Worm (Caenorhabditis elegans): ENCODE data around the gene F56H9.9.

Gene F56H9.9

DNA sequence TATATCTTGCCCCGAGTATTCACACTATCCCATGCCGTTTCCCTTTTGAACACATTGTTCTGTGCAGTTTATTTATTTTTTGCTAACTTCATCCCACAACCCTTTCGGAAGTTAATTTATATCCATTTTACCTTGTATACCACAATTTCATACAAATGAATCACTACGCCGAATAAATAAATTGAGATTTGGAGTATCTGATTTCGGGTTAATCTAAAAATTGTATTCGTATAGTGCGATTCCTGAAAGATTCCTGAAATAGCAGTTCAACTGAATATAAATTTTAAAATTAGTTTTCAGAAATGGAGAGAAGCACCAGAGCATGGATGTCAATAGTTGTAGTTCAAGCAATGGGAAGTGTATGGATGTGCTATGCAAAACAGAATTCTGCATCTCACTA lies 17.2 kb downstream of the F56H9.9 start, which contains the start of gene erg-28:
Gene erg-28, plus strand, starts transcription at position 301 of the 400 bp plus-strand sequence.
- no peak for TF ChIP-seq mdl-1 (tag; optimal IDR thresholded peaks at IDR 0.05)
- no peak for TF ChIP-seq dmd-4 (tag; optimal IDR thresholded peaks at IDR 0.05)
- no peak for TF ChIP-seq gmeb-1 (tag; optimal IDR thresholded peaks at IDR 0.05)
- no peak for TF ChIP-seq lin-11 (tag; optimal IDR thresholded peaks at IDR 0.05)
- no peak for TF ChIP-seq nhr-129 (tag; optimal IDR thresholded peaks at IDR 0.05)
- TF ChIP-seq nhr-237 (tag; optimal IDR thresholded peaks at IDR 0.05), result no peak
- no peak for TF ChIP-seq nhr-77 (tag; optimal IDR thresholded peaks at IDR 0.05)
- TF ChIP-seq ZK546.5 (tag; optimal IDR thresholded peaks at IDR 0.05), result no peak
- no peak for TF ChIP-seq zag-1 (tag; optimal IDR thresholded peaks at IDR 0.05)
- no peak for TF ChIP-seq unc-55 (GFP tag; optimal IDR thresholded peaks at IDR 0.05)
- TF ChIP-seq unc-39 (tag; optimal IDR thresholded peaks at IDR 0.05), result no peak
- no peak for TF ChIP-seq ama-1 (optimal IDR thresholded peaks at IDR 0.05)
- no peak for TF ChIP-seq crh-2 (tag; optimal IDR thresholded peaks at IDR 0.05)
- TF ChIP-seq elt-1 (tag; optimal IDR thresholded peaks at IDR 0.05), result no peak
- no peak for TF ChIP-seq skn-1 (tag; optimal IDR thresholded peaks at IDR 0.05)
- no peak for TF ChIP-seq peb-1 (tag; optimal IDR thresholded peaks at IDR 0.05)
- TF ChIP-seq sem-4 (tag; optimal IDR thresholded peaks at IDR 0.05), result no peak
- TF ChIP-seq lsy-2 (tag; optimal IDR thresholded peaks at IDR 0.05), result no peak

DNA sequence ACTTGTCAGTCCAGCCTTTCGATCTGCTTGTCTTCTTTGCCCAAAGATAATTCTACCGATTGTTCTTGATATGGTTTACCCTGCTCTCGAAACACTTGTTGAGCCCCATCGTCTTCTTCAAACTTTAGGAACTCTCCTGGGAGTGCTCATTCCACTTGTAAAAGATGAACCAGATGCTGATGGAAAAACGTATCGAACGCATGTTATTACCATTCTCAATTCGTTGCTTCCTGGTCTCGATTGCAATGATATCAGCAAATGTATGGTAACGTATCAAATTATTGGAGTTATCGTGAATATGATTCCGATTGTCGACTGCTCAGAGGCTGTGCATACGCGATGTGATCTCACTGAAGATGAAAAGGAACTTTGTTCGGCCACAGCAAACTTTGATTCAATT lies 22.4 kb downstream of the F56H9.9 start:
- TF ChIP-seq lsy-2 (tag; optimal IDR thresholded peaks at IDR 0.05) (no peak), sma-9 (GFP tag; optimal IDR thresholded peaks at IDR 0.05) (no peak), sma-9 (tag; optimal IDR thresholded peaks at IDR 0.05) (no peak), egl-27 (tag; optimal IDR thresholded peaks at IDR 0.05) (no peak), R02D3.7 (tag; optimal IDR thresholded peaks at IDR 0.05) (no peak), snpc-4 (tag; optimal IDR thresholded peaks at IDR 0.05) (no peak), ceh-16 (tag; optimal IDR thresholded peaks at IDR 0.05) (no peak), ZK546.5 (tag; optimal IDR thresholded peaks at IDR 0.05) (no peak), nhr-23 (tag; optimal IDR thresholded peaks at IDR 0.05) (no peak)

DNA sequence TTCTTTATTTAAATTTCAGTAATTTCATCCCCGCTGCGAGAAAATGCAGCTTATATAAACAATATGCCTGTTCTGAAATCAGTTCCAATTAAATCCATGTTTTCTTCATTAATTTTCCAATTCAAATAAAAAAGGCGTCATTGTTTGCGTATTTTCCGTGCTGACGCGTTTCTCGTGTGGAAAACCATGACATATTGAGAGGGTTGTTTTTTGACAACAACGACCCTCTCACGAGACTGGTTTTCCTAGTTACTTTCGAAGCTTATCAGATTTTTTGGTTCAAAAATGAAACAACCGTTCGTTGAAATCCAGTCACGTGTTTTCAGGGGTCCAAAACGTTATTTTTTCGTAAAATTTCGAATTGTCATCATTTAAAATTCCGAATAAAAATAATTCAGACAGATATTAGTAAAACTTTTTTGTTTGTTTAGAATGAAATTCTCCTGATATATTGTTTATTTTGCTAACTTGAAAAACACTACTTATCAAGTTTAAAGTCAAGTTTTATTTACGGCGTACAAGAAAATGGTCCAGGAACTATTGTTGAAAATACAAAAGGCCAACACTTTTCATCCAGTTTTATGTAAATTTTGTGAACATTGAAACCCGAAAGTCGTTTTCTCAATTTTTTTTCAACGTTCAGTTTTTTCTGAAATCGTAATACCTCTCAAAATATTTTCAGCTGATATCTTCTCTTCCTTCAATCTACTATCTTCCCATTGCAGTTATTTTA lies 24.6 kb downstream of the F56H9.9 start, which contains the start of gene C14C10.5:
Gene C14C10.5, plus strand, starts transcription at position 683 of the 733 bp plus-strand sequence.
- TF ChIP-seq aly-2 (tag; optimal IDR thresholded peaks at IDR 0.05), result no peak
- no peak for TF ChIP-seq mab-5 (tag; optimal IDR thresholded peaks at IDR 0.05)
- no peak for TF ChIP-seq sma-3 (GFP tag; optimal IDR thresholded peaks at IDR 0.05)
- no peak for TF ChIP-seq unc-55 (GFP tag; optimal IDR thresholded peaks at IDR 0.05)
- TF ChIP-seq nhr-23 (tag; optimal IDR thresholded peaks at IDR 0.05), result no peak
- TF ChIP-seq nhr-129 (tag; optimal IDR thresholded peaks at IDR 0.05), result peak; percentile 35
- no peak for TF ChIP-seq nhr-237 (tag; optimal IDR thresholded peaks at IDR 0.05)
- no peak for TF ChIP-seq nhr-12 (tag; optimal IDR thresholded peaks at IDR 0.05)
- TF ChIP-seq sma-9 (GFP tag; optimal IDR thresholded peaks at IDR 0.05), result no peak
- TF ChIP-seq sma-9 (tag; optimal IDR thresholded peaks at IDR 0.05), result no peak
- no peak for TF ChIP-seq ceh-82 (tag; optimal IDR thresholded peaks at IDR 0.05)
- TF ChIP-seq ama-1 (optimal IDR thresholded peaks at IDR 0.05), result no peak
- TF ChIP-seq fos-1 (tag; optimal IDR thresholded peaks at IDR 0.05), result no peak
- TF ChIP-seq F13H6.1 (tag; optimal IDR thresholded peaks at IDR 0.05), result no peak
- TF ChIP-seq gmeb-1 (tag; optimal IDR thresholded peaks at IDR 0.05), result no peak
- no peak for TF ChIP-seq R02D3.7 (tag; optimal IDR thresholded peaks at IDR 0.05)
- TF ChIP-seq lsy-2 (tag; optimal IDR thresholded peaks at IDR 0.05), result peak in 1 of 2 experiments; percentile 14
- TF ChIP-seq alr-1 (tag; optimal IDR thresholded peaks at IDR 0.05), result no peak

DNA sequence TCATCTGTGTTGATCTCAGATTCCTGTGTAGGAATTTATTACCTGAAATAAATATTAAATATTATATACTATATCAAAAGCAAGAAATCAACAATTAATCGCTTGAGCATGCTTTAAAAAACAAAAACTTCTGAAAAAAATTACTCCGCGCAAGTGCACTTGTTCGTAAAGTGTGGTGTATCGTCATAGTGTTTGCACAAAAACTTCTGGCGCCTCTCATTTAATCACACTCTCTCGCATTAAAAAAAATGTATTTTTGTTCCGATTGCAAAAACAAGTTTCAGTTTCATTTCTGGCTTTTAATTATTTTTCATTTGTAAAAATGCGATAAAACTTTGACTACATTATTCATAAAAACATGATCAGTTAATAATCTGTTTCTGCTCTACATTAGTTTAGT lies 25.2 kb downstream of the F56H9.9 start, which contains the start of the genes C14C10.10 and ril-2:
Gene C14C10.10, minus strand, starts transcription at position 19 of the 400 bp plus-strand sequence.
Gene ril-2, minus strand, starts transcription at position 48 of the 400 bp plus-strand sequence.
- no peak for TF ChIP-seq ztf-4 (tag; optimal IDR thresholded peaks at IDR 0.05)
- TF ChIP-seq C34F6.9 (tag; optimal IDR thresholded peaks at IDR 0.05), result peak; percentile 50
- peak in 1 of 2 experiments; percentile 29 for TF ChIP-seq lsy-2 (tag; optimal IDR thresholded peaks at IDR 0.05)
- TF ChIP-seq gmeb-1 (tag; optimal IDR thresholded peaks at IDR 0.05), result no peak
- peak; percentile 46 for TF ChIP-seq unc-55 (GFP tag; optimal IDR thresholded peaks at IDR 0.05)
- TF ChIP-seq crh-2 (tag; optimal IDR thresholded peaks at IDR 0.05), result peak; percentile 35
- no peak for TF ChIP-seq nhr-6 (tag; optimal IDR thresholded peaks at IDR 0.05)
- no peak for TF ChIP-seq nhr-237 (tag; optimal IDR thresholded peaks at IDR 0.05)
